Worm (Caenorhabditis elegans): ENCODE data around the gene Y55F3BL.6.

- no peak for TF ChIP-seq unc-39 (tag; optimal IDR thresholded peaks at IDR 0.05)
- no peak for TF ChIP-seq mdl-1 (tag; optimal IDR thresholded peaks at IDR 0.05)
- no peak for TF ChIP-seq fkh-2 (tag; optimal IDR thresholded peaks at IDR 0.05)
Measured at ce11 chrIV:760267-760666, 46.6 kb downstream of the Y55F3BL.6 start, which contains the start of gene gst-40.
